Fruit fly (Drosophila melanogaster): ENCODE measurements around the gene bumpel.
A peak's percentile ranks its signal among the peaks of the same experiment; 100 is the strongest.

The bumpel gene

dm6 chr3R:11437528-11437927 is 19.1 kb upstream of the bumpel start, which contains the start of gene CG17230:
TSS of gene CG17230 (plus strand) at chr3R:11437785.
- TF ChIP-seq Smox (GFP tag; optimal IDR thresholded peaks at IDR 0.05) (no peak), CG9139 (GFP tag; optimal IDR thresholded peaks at IDR 0.05) (no peak), fkh (GFP tag; optimal IDR thresholded peaks at IDR 0.05) (peak; percentile 98), CG10669 (GFP tag; optimal IDR thresholded peaks at IDR 0.05) (no peak), spab (GFP tag; optimal IDR thresholded peaks at IDR 0.05) (no peak), CG11762 (GFP tag; optimal IDR thresholded peaks at IDR 0.05; ENCODE audit: insufficient read depth) (no peak), topi (GFP tag; optimal IDR thresholded peaks at IDR 0.05) (no peak), CG8632 (GFP tag; optimal IDR thresholded peaks at IDR 0.05) (no peak), CG11294 (GFP tag; IDR thresholded peaks at IDR 0.05) (no peak)

DNA sequence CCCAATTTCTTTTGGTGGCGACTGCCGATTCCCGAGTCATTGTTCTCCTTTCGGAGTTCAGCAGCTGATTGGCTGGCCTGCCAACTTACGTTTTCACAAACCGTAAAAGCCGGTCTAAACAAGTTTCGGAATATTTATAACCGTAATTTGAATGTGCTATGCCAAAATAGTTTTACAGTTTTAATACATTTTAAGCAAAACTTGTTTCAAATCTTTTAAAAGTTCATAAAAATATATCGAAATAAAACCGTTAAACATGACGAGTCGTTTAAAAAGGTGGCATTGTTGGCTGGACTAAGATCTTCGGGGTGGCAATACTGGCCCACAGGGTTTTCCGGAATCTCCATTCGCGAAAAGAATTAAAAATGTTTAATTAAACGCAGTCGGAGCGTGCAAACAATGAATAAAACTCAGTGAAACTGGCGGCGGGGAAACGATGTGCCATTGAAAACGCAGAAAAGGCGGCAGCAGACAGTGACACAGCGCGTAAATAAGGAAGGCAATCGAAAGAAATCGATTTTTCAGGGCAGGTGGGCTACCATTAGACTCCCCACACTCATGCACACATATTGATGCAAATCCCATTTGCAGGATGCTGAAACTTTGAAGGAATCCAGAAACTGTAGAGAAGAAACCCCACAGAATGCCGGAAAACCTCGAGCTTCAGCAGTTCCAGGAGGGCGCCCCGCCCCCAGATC is 17.2 kb upstream of the bumpel start, which contains the start of the genes Exd2 and CG5281:
Exd2 (minus strand) TSS at position 167 of the 698 bp plus-strand sequence.
CG5281 (plus strand) TSS at position 314 of the 698 bp plus-strand sequence.
- TF ChIP-seq Ets21C (GFP tag; optimal IDR thresholded peaks at IDR 0.05) (no peak), CG10669 (GFP tag; optimal IDR thresholded peaks at IDR 0.05) (no peak), CG11762 (GFP tag; optimal IDR thresholded peaks at IDR 0.05; ENCODE audit: insufficient read depth) (no peak), cyc (GFP tag; optimal IDR thresholded peaks at IDR 0.05) (peak; percentile 21), Gug (GFP tag; IDR thresholded peaks at IDR 0.05) (no peak), CG11294 (GFP tag; IDR thresholded peaks at IDR 0.05) (no peak), CG16779 (tag; optimal IDR thresholded peaks at IDR 0.05) (no peak), Hr39 (GFP tag; optimal IDR thresholded peaks at IDR 0.05) (no peak), acj6 (GFP tag; optimal IDR thresholded peaks at IDR 0.05) (no peak), spab (GFP tag; optimal IDR thresholded peaks at IDR 0.05) (no peak), dsx (GFP tag; optimal IDR thresholded peaks at IDR 0.05; ENCODE audit: poor library complexity, severe bottlenecking) (no peak), net (GFP tag; optimal IDR thresholded peaks at IDR 0.05) (no peak), eg (GFP tag; IDR thresholded peaks at IDR 0.05) (no peak), CG3919 (GFP tag; optimal IDR thresholded peaks at IDR 0.05) (no peak), CG9139 (GFP tag; optimal IDR thresholded peaks at IDR 0.05) (no peak), CG6808 (GFP tag; optimal IDR thresholded peaks at IDR 0.05) (no peak), Sox102F (GFP tag; optimal IDR thresholded peaks at IDR 0.05) (no peak), svp (GFP tag) (no peak), OdsH (GFP tag; optimal IDR thresholded peaks at IDR 0.05) (no peak), topi (GFP tag; optimal IDR thresholded peaks at IDR 0.05) (no peak), CG6854 (GFP tag; optimal IDR thresholded peaks at IDR 0.05) (no peak), CG15336 (GFP tag; IDR thresholded peaks at IDR 0.05) (no peak), dac (GFP tag; optimal IDR thresholded peaks at IDR 0.05) (no peak), CG6792 (GFP tag; optimal IDR thresholded peaks at IDR 0.05) (no peak), ss (GFP tag; optimal IDR thresholded peaks at IDR 0.05) (no peak), Sox15 (GFP tag; optimal IDR thresholded peaks at IDR 0.05) (no peak), CG6163 (GFP tag; IDR thresholded peaks at IDR 0.05) (0 out of 3 replicates have a peak, but pooled peaks have one; percentile 11), pdm3 (GFP tag; optimal IDR thresholded peaks at IDR 0.05) (no peak), Hr38 (GFP tag; optimal IDR thresholded peaks at IDR 0.05) (no peak), CG31627 (GFP tag; optimal IDR thresholded peaks at IDR 0.05) (peak; percentile 55), Sox14 (GFP tag; optimal IDR thresholded peaks at IDR 0.05) (peak; percentile 89), lz (GFP tag; optimal IDR thresholded peaks at IDR 0.05) (peak; percentile 32), Smox (GFP tag; optimal IDR thresholded peaks at IDR 0.05) (no peak), vri (GFP tag; optimal IDR thresholded peaks at IDR 0.05) (no peak), salr (GFP tag; optimal IDR thresholded peaks at IDR 0.05) (no peak), CG34406 (GFP tag; optimal IDR thresholded peaks at IDR 0.05) (no peak), achi (GFP tag; optimal IDR thresholded peaks at IDR 0.05) (no peak), CG11902 (GFP tag; optimal IDR thresholded peaks at IDR 0.05) (no peak), Eip78C (GFP tag) (no peak), CG8319 (GFP tag; optimal IDR thresholded peaks at IDR 0.05) (no peak), CG32006 (GFP tag; optimal IDR thresholded peaks at IDR 0.05) (no peak), CG1621 (tag; optimal IDR thresholded peaks at IDR 0.05) (peak; percentile 91), Hr4 (GFP tag; optimal IDR thresholded peaks at IDR 0.05) (no peak), fkh (GFP tag; optimal IDR thresholded peaks at IDR 0.05) (no peak), Blimp-1 (GFP tag; optimal IDR thresholded peaks at IDR 0.05) (no peak), CG8632 (GFP tag; optimal IDR thresholded peaks at IDR 0.05) (no peak), esn (GFP tag; optimal IDR thresholded peaks at IDR 0.05) (peak; percentile 62), CG4318 (GFP tag; optimal IDR thresholded peaks at IDR 0.05) (no peak)
